Worm (Caenorhabditis elegans) whole organism, young adult: ENCODE results near the gene fbxa-60.

Experiments
- F10E7.11 ChIP-seq: sonication (generic microtip); optimal IDR thresholded peaks from 2 replicates; lab custom pipeline; 2017; ENCODE audit warnings: mild to moderate bottlenecking, missing genetic modification characterization, moderate library complexity, missing compliant biosample characterization
- F23B12.7 ChIP-seq: sonication (generic microtip); optimal IDR thresholded peaks from 2 replicates; lab custom pipeline; 2017; ENCODE audit warnings: missing genetic modification characterization, mild to moderate bottlenecking, missing compliant biosample characterization, antibody characterized with exemption, moderate library complexity; ENCODE audit not compliant: insufficient read depth
- F52B5.7 ChIP-seq: sonication (generic microtip); optimal IDR thresholded peaks from 2 replicates; lab custom pipeline; 2016; ENCODE audit warnings: mild to moderate bottlenecking, missing genetic modification characterization, missing compliant biosample characterization
- F55B11.4 ChIP-seq: sonication (generic microtip); optimal IDR thresholded peaks from 2 replicates; lab custom pipeline; 2016; ENCODE audit warnings: missing compliant biosample characterization, missing genetic modification characterization, borderline replicate concordance; ENCODE audit not compliant: insufficient read depth
- F57C9.4 ChIP-seq: sonication (generic microtip); optimal IDR thresholded peaks from 2 replicates; lab custom pipeline; 2017; ENCODE audit warnings: mild to moderate bottlenecking, missing genetic modification characterization, missing compliant biosample characterization
- K11D2.4 ChIP-seq: fragments of 200-800 bp; sonication (Bioruptor generic); IDR thresholded peaks from 2 replicates; pipeline ENCODE4 v1.3.6; 2022; ENCODE audit warnings: missing genetic modification reagents, missing genetic modification characterization, missing compliant biosample characterization
- Y53F4B.3 ChIP-seq: fragments of 200-800 bp; sonication (Bioruptor generic); IDR thresholded peaks from 2 replicates; pipeline ENCODE4 v1.3.6; 2022; ENCODE audit warnings: missing genetic modification reagents, missing genetic modification characterization, missing compliant biosample characterization
- Y56A3A.18 ChIP-seq: fragments of 200-800 bp; sonication (Bioruptor generic); IDR thresholded peaks from 2 replicates; pipeline ENCODE4 v1.3.6; 2022; ENCODE audit warnings: missing genetic modification reagents, missing genetic modification characterization, missing compliant biosample characterization
- Y67H2A.10 ChIP-seq: fragments of 200-800 bp; sonication (Bioruptor generic); conservative IDR thresholded peaks from 2 replicates; pipeline ENCODE4 v1.3.6; 2022; ENCODE audit warnings: missing genetic modification reagents, missing genetic modification characterization, missing compliant biosample characterization
- attf-3 ChIP-seq: fragments of 200-800 bp; sonication (Bioruptor generic); conservative IDR thresholded peaks from 2 replicates; pipeline ENCODE4 v1.3.6; 2022; ENCODE audit warnings: missing genetic modification reagents, missing genetic modification characterization, missing compliant biosample characterization
- attf-6 ChIP-seq: fragments of 200-800 bp; sonication (Bioruptor generic); IDR thresholded peaks from 2 replicates; pipeline ENCODE4 v1.3.6; 2022; ENCODE audit warnings: missing genetic modification reagents, missing genetic modification characterization, missing compliant biosample characterization
- bed-1 ChIP-seq: fragments of 200-800 bp; sonication (Bioruptor generic); IDR thresholded peaks from 2 replicates; pipeline ENCODE4 v1.3.6; 2022; ENCODE audit warnings: missing genetic modification reagents, missing genetic modification characterization, missing compliant biosample characterization
- bed-2 ChIP-seq: fragments of 200-800 bp; sonication (Bioruptor generic); IDR thresholded peaks from 2 replicates; pipeline ENCODE4 v1.3.6; 2022; ENCODE audit warnings: missing genetic modification reagents, missing genetic modification characterization, missing compliant biosample characterization
- cebp-1 ChIP-seq, 2 experiments: fragments of 200-800 bp in 1 of 2; sonication (Bioruptor generic) in 1 of 2; sonication (generic microtip) in 1 of 2; IDR thresholded peaks in 1 of 2; optimal IDR thresholded peaks in 1 of 2; 2 replicates each; pipeline versions ENCODE4 v1.3.6 to Lab custom; 2017 to 2022; ENCODE audit warnings: missing compliant biosample characterization in 2 of 2, missing genetic modification characterization in 2 of 2, mild to moderate bottlenecking in 1 of 2, missing genetic modification reagents in 1 of 2, moderate library complexity in 1 of 2
- ceh-27 ChIP-seq: fragments of 200-800 bp; sonication (Bioruptor generic); optimal IDR thresholded peaks from 2 replicates; lab custom pipeline; 2018; ENCODE audit warnings: mild to moderate bottlenecking, missing genetic modification characterization, moderate library complexity, missing compliant biosample characterization
- ceh-40 ChIP-seq: fragments of 200-800 bp; sonication (Bioruptor generic); IDR thresholded peaks from 2 replicates; pipeline ENCODE4 v1.3.6; 2022; ENCODE audit warnings: missing genetic modification characterization, missing compliant biosample characterization
- chd-7 ChIP-seq: sonication (generic microtip); optimal IDR thresholded peaks from 2 replicates; lab custom pipeline; 2016; ENCODE audit warnings: mild to moderate bottlenecking, missing genetic modification characterization, moderate library complexity, missing compliant biosample characterization
- fkh-3 ChIP-seq: sonication (generic microtip); optimal IDR thresholded peaks from 2 replicates; lab custom pipeline; 2016; ENCODE audit warnings: mild to moderate bottlenecking, missing genetic modification characterization, missing compliant biosample characterization
- hlh-12 ChIP-seq: sonication (generic microtip); optimal IDR thresholded peaks from 2 replicates; lab custom pipeline; 2016; ENCODE audit warnings: missing genetic modification characterization, missing compliant biosample characterization
- hmg-1.2 ChIP-seq: fragments of 200-800 bp; sonication (Bioruptor generic); IDR thresholded peaks from 2 replicates; pipeline ENCODE4 v1.3.6; 2022; ENCODE audit warnings: missing genetic modification reagents, missing genetic modification characterization, missing compliant biosample characterization
- hsf-1 ChIP-seq: fragments of 200-800 bp; sonication (Bioruptor generic); IDR thresholded peaks from 2 replicates; pipeline ENCODE4 v1.3.6; 2022; ENCODE audit warnings: missing genetic modification reagents, missing genetic modification characterization, missing compliant biosample characterization
- lin-26 ChIP-seq: fragments of 200-800 bp; sonication (Bioruptor generic); IDR thresholded peaks from 2 replicates; pipeline ENCODE4 v1.3.6; 2022; ENCODE audit warnings: missing genetic modification reagents, missing genetic modification characterization, missing compliant biosample characterization
- lin-40 ChIP-seq: sonication (generic microtip); optimal IDR thresholded peaks from 2 replicates; lab custom pipeline; 2016; ENCODE audit warnings: missing genetic modification characterization, mild to moderate bottlenecking, missing compliant biosample characterization, missing genotype, missing genetic modification reagents
- lsl-1 ChIP-seq: fragments of 200-800 bp; sonication (Bioruptor generic); optimal IDR thresholded peaks from 2 replicates; lab custom pipeline; 2018; ENCODE audit warnings: mild to moderate bottlenecking, missing genetic modification characterization, moderate library complexity, missing compliant biosample characterization
- madf-8 ChIP-seq: fragments of 200-800 bp; sonication (Bioruptor generic); conservative IDR thresholded peaks from 2 replicates; pipeline ENCODE4 v1.3.6; 2022; ENCODE audit warnings: missing genetic modification reagents, missing genetic modification characterization, missing compliant biosample characterization
- mcd-1 ChIP-seq: fragments of 200-800 bp; sonication (Bioruptor generic); IDR thresholded peaks from 2 replicates; pipeline ENCODE4 v1.3.6; 2022; ENCODE audit warnings: missing genetic modification reagents, missing genetic modification characterization, missing compliant biosample characterization
- nfyb-1 ChIP-seq: fragments of 200-800 bp; sonication (Bioruptor generic); IDR thresholded peaks from 2 replicates; pipeline ENCODE4 v1.3.6; 2022; ENCODE audit warnings: missing genetic modification reagents, missing genetic modification characterization, missing compliant biosample characterization
- nhr-120 ChIP-seq: fragments of 200-800 bp; sonication (Bioruptor generic); IDR thresholded peaks from 2 replicates; pipeline ENCODE4 v1.3.6; 2022; ENCODE audit warnings: missing genetic modification characterization, missing compliant biosample characterization
- pbrm-1 ChIP-seq: fragments of 200-800 bp; sonication (Bioruptor generic); IDR thresholded peaks from 2 replicates; pipeline ENCODE4 v1.3.6; 2022; ENCODE audit warnings: missing genetic modification reagents, missing genetic modification characterization, missing compliant biosample characterization
- rcor-1 ChIP-seq: fragments of 200-800 bp; sonication (Bioruptor generic); IDR thresholded peaks from 2 replicates; pipeline ENCODE4 v1.3.6; 2022; ENCODE audit warnings: missing genetic modification reagents, missing genetic modification characterization, missing compliant biosample characterization
- rec-8 ChIP-seq, 2 experiments: sonication (generic microtip); optimal IDR thresholded peaks; 2 replicates each; lab custom pipeline; 2016; ENCODE audit warnings: mild to moderate bottlenecking in 2 of 2, missing genetic modification characterization in 2 of 2, missing genetic modification reagents in 2 of 2, missing genotype in 2 of 2, missing biosample characterization in 1 of 2, missing compliant biosample characterization in 1 of 2, moderate library complexity in 1 of 2
- snpc-1.1 ChIP-seq: sonication (generic microtip); optimal IDR thresholded peaks from 2 replicates; lab custom pipeline; 2017; ENCODE audit warnings: missing genetic modification characterization, mild to moderate bottlenecking, missing compliant biosample characterization, antibody characterized with exemption, moderate library complexity, missing genotype, missing genetic modification reagents; ENCODE audit not compliant: insufficient read depth
- snpc-1.3 ChIP-seq: sonication (generic microtip); optimal IDR thresholded peaks from 2 replicates; lab custom pipeline; 2017; ENCODE audit warnings: missing genetic modification characterization, mild to moderate bottlenecking, missing compliant biosample characterization, antibody characterized with exemption, moderate library complexity, missing genotype, missing genetic modification reagents; ENCODE audit not compliant: insufficient read depth
- snpc-3.4 ChIP-seq: sonication (generic microtip); optimal IDR thresholded peaks from 2 replicates; lab custom pipeline; 2017; ENCODE audit warnings: missing genetic modification characterization, mild to moderate bottlenecking, missing compliant biosample characterization, antibody characterized with exemption, moderate library complexity, missing genotype, missing genetic modification reagents
- snpc-4 ChIP-seq, 5 experiments: fragments of 150-350 bp in 1 of 5; sonication (generic microtip) in 4 of 5; optimal IDR thresholded peaks; 2 replicates each; lab custom pipeline; 2014 to 2018; ENCODE audit warnings: missing genetic modification characterization in 5 of 5, missing biosample characterization in 3 of 5, antibody characterized with exemption in 2 of 5, mild to moderate bottlenecking in 2 of 5, missing compliant biosample characterization in 2 of 5, missing genotype in 2 of 5, moderate library complexity in 2 of 5, missing genetic modification reagents in 1 of 5
- sptf-2 ChIP-seq: fragments of 200-800 bp; sonication (Bioruptor generic); optimal IDR thresholded peaks from 2 replicates; lab custom pipeline; 2018; ENCODE audit warnings: mild to moderate bottlenecking, missing genetic modification characterization, missing compliant biosample characterization
- xnd-1 ChIP-seq: sonication (generic microtip); optimal IDR thresholded peaks from 2 replicates; lab custom pipeline; 2016; ENCODE audit warnings: missing genotype, missing genetic modification reagents, missing genetic modification characterization, missing compliant biosample characterization
- ztf-25 ChIP-seq: fragments of 200-800 bp; sonication (Bioruptor generic); IDR thresholded peaks from 2 replicates; pipeline ENCODE4 v1.3.6; 2022; ENCODE audit warnings: missing genetic modification reagents, missing genetic modification characterization, missing compliant biosample characterization
- ztf-3 ChIP-seq: fragments of 200-800 bp; sonication (Bioruptor generic); optimal IDR thresholded peaks from 2 replicates; lab custom pipeline; 2018; ENCODE audit warnings: mild to moderate bottlenecking, missing genetic modification characterization, missing compliant biosample characterization

fbxa-60 gene

DNA sequence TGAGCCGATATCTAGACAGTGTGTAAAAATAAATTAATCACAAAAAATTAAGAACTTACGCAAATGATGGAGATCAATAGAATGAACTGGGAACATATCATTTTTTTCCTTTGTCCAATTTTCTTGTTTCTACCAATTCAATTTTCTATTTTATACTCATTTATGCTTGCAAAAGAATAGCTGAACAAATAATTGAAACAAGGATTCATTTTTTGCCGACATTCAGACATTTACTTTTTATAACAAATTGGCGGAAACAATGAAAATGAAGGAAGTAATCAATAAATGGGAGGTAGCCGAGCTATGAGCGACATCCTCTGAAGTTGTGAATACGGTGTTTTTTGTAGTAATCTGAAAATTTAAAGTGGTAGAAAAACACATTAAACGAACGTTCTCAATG is 29.2 kb downstream of the fbxa-60 start, which contains the start of gene idpp-13 (continued):
- TF ChIP-seq Y56A3A.18 (GFP tag; lab: Robert Waterston, UW) (no peak), lsl-1 (no peak), madf-8 (GFP tag; lab: Robert Waterston, UW) (no peak), Y67H2A.10 (no peak), bed-2 (GFP tag; lab: Robert Waterston, UW) (no peak), Y53F4B.3 (GFP tag; lab: Robert Waterston, UW) (no peak), mcd-1 (no peak), bed-1 (GFP tag; lab: Robert Waterston, UW) (no peak)

- TF ChIP-seq pbrm-1 (GFP tag; lab: Robert Waterston, UW) (0 out of 2 replicates have a peak, but pooled peaks have one; percentile 19), snpc-4 (GFP tag; optimal IDR thresholded peaks at IDR 0.05; lab: Kevin White, UChicago) (peak; percentile 30), snpc-4 (tag; optimal IDR thresholded peaks at IDR 0.05; lab: Kevin White, UChicago) (peak in 1 of 4 experiments; percentile 90), hmg-1.2 (GFP tag; lab: Robert Waterston, UW) (peak; percentile 31; the same call in 1 of the 2 replicates), attf-6 (GFP tag; lab: Robert Waterston, UW) (peak; percentile 65; the same call in 1 of the 2 replicates), snpc-1.1 (tag; lab: Kevin White, UChicago) (peak; percentile 64)
Measured at ce11 chrIII:912778-913177, 33.3 kb downstream of the fbxa-60 start.

ce11 chrIII:910540-911311 is 35.4 kb downstream of the fbxa-60 start, which contains the start of the genes F23H11.5 and bra-2:
TSS of gene F23H11.5 (minus strand) at chrIII:910590.
TSS of gene bra-2 (plus strand) at chrIII:911261.
- TF ChIP-seq F23B12.7 (tag; lab: Kevin White, UChicago) (peak; percentile 4), attf-3 (GFP tag; lab: Robert Waterston, UW) (peak; percentile 92), F55B11.4 (no peak)

DNA sequence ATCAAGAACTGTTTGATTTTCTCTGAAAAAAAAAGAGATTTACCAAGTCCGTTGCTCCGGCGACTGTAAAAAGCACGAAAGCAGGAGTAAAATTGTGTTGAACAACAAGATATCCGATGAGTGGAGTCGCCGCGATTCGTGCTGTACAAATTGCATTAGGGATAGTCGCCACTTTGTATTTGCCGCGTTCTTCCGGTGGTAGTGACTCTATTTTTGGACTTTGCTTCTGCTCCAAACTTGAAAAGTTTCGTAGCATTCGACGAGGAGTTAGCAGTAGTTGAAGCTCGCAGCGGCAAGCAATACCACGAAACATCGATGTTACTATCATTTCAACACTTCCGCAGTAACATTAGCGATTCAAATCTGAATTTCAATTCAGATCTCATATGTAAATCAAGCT is 36.6 kb downstream of the fbxa-60 start, which contains the start of gene crls-1:
Gene crls-1 (minus strand): TSS at position 363 of the 400 bp plus-strand sequence.
- peak; percentile 25 for TF ChIP-seq chd-7 (tag; lab: Kevin White, UChicago)
- TF ChIP-seq ztf-3 (GFP tag; lab: Kevin White, UChicago): no peak
- no peak for TF ChIP-seq cebp-1 (GFP tag; IDR thresholded peaks at IDR 0.05; lab: Robert Waterston, UW)
- no peak for TF ChIP-seq cebp-1 (tag; optimal IDR thresholded peaks at IDR 0.05; lab: Kevin White, UChicago)
- no peak for TF ChIP-seq rec-8 (tag; optimal IDR thresholded peaks at IDR 0.05; lab: Kevin White, UChicago)
- TF ChIP-seq attf-6 (GFP tag; lab: Robert Waterston, UW): no peak
- TF ChIP-seq F52B5.7 (tag; lab: Kevin White, UChicago): peak; percentile 26
- no peak for TF ChIP-seq ceh-27 (GFP tag; lab: Kevin White, UChicago)
- TF ChIP-seq nhr-120: no peak
- TF ChIP-seq sptf-2: no peak
- TF ChIP-seq snpc-3.4 (tag; lab: Kevin White, UChicago): no peak
- no peak for TF ChIP-seq lin-26 (GFP tag; lab: Robert Waterston, UW)
- no peak for TF ChIP-seq snpc-1.3
- TF ChIP-seq nfyb-1 (GFP tag; lab: Robert Waterston, UW): 0 out of 2 replicates have a peak, but pooled peaks have one; percentile 37
- TF ChIP-seq hsf-1 (GFP tag; lab: Robert Waterston, UW): peak; percentile 59; the same call in 1 of the 2 replicates
- no peak for TF ChIP-seq ztf-25
- no peak for TF ChIP-seq xnd-1 (tag; lab: Kevin White, UChicago)
- TF ChIP-seq K11D2.4: no peak
- no peak for TF ChIP-seq hmg-1.2 (GFP tag; lab: Robert Waterston, UW)
- no peak for TF ChIP-seq lin-40 (tag; lab: Kevin White, UChicago)
- TF ChIP-seq hlh-12 (tag; lab: Kevin White, UChicago): no peak
- TF ChIP-seq fkh-3 (tag; lab: Kevin White, UChicago): no peak
- no peak for TF ChIP-seq F57C9.4 (tag; lab: Kevin White, UChicago)
- TF ChIP-seq F10E7.11 (tag; lab: Kevin White, UChicago): no peak
- TF ChIP-seq rcor-1 (GFP tag; lab: Robert Waterston, UW): no peak
- TF ChIP-seq ceh-40 (GFP tag; lab: Robert Waterston, UW): no peak
